Worm (Caenorhabditis elegans) whole organism, midembryonic: Measurements from ENCODE around the gene tni-3.

Experiments used
- T22C8.4 ChIP-seq: fragments of 200-800 bp; sonication (Bioruptor generic); IDR thresholded peaks from 2 replicates; pipeline ENCODE4 v1.3.6; 2022; ENCODE audit warnings: missing genetic modification characterization, missing compliant biosample characterization
- cog-1 ChIP-seq: sonication (generic microtip); optimal IDR thresholded peaks from 2 replicates; lab custom pipeline; 2016; ENCODE audit warnings: missing genetic modification characterization, missing compliant biosample characterization
- flt-1 ChIP-seq: fragments of 200-800 bp; sonication (Bioruptor generic); IDR thresholded peaks from 2 replicates; pipeline ENCODE4 v1.3.6; 2022; ENCODE audit warnings: missing genetic modification characterization, missing compliant biosample characterization
- klf-2 ChIP-seq: fragments of 200-800 bp; sonication (Bioruptor generic); conservative IDR thresholded peaks from 2 replicates; pipeline ENCODE4 v1.3.6; 2022; ENCODE audit warnings: missing genetic modification reagents, missing genetic modification characterization, missing compliant biosample characterization
- med-1 ChIP-seq: sonication (generic microtip); optimal IDR thresholded peaks from 2 replicates; lab custom pipeline; 2017; ENCODE audit warnings: missing genetic modification characterization, mild to moderate bottlenecking, missing compliant biosample characterization, antibody characterized with exemption, missing genetic modification reagents; ENCODE audit not compliant: insufficient read depth
- ref-1 ChIP-seq: fragments of 200-800 bp; sonication (Bioruptor generic); conservative IDR thresholded peaks from 2 replicates; pipeline ENCODE4 v1.3.6; 2022; ENCODE audit warnings: missing genetic modification reagents, missing genetic modification characterization, missing compliant biosample characterization
- tab-1 ChIP-seq: fragments of 200-800 bp; sonication (Bioruptor generic); IDR thresholded peaks from 2 replicates; pipeline ENCODE4 v1.3.6; 2022; ENCODE audit warnings: missing genetic modification characterization, missing compliant biosample characterization
- ztf-23 ChIP-seq: fragments of 200-800 bp; sonication (Bioruptor generic); IDR thresholded peaks from 2 replicates; pipeline ENCODE4 v1.3.6; 2022; ENCODE audit warnings: missing genetic modification reagents, missing genetic modification characterization, missing compliant biosample characterization
- ztf-29 ChIP-seq: fragments of 200-800 bp; sonication (Bioruptor generic); IDR thresholded peaks from 2 replicates; pipeline ENCODE4 v1.3.6; 2022; ENCODE audit warnings: missing genetic modification reagents, missing genetic modification characterization, missing compliant biosample characterization

tni-3 gene

DNA sequence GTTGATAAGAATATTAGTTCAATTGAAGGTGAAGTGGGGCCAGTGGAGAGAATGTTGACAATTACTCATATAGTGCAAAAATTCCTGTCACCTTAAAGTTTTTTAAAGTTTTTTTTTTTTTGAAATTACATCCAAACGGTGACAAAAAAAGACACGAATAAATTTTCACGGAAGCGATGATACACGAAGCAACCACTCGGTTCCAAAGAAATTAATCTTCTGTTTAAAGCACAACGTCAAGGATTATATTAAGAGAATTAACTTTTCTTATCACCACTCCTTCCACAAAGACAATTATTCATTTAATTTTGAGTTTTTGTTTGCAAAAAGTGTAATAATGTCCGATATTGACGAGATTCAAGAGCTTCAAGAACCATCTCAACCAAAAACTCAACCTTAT lies 30.5 kb upstream of the tni-3 start, which contains the start of gene clec-28:
clec-28 (plus strand) TSS at position 301 of the 400 bp plus-strand sequence.
- no peak for TF ChIP-seq cog-1
- no peak for TF ChIP-seq flt-1 (GFP tag; lab: Robert Waterston, UW)
- TF ChIP-seq klf-2 (GFP tag; lab: Robert Waterston, UW): no peak
- no peak for TF ChIP-seq ref-1
- TF ChIP-seq med-1 (GFP tag; lab: Kevin White, UChicago): no peak
- TF ChIP-seq tab-1 (GFP tag; lab: Robert Waterston, UW): no peak
- TF ChIP-seq T22C8.4: no peak

DNA sequence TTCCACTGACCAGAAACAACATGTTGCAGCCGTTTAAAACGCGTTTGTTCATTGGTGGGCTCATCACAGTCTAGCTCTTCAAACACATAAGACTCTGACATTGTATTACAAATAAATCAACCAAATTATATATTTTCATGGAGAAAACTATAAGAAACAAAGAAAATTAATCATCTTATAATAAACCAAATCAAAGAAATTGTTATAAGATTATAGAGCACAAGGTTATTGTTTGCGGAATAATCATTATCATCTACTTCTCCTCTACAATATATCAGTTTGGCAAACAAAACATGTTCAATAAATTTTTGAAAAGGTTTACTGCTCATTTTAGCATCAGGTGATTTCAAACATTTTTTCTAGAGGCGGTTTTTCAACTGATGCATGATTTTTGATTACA lies 26.8 kb upstream of the tni-3 start, which contains the start of the genes clec-32 and clec-24:
clec-32 (minus strand) TSS at position 101 of the 400 bp plus-strand sequence.
clec-24 (plus strand) TSS at position 294 of the 400 bp plus-strand sequence.
- no peak for TF ChIP-seq ztf-23 (GFP tag; lab: Robert Waterston, UW)
- no peak for TF ChIP-seq med-1 (GFP tag; lab: Kevin White, UChicago)
- no peak for TF ChIP-seq ref-1
- no peak for TF ChIP-seq T22C8.4
- TF ChIP-seq flt-1 (GFP tag; lab: Robert Waterston, UW): no peak
- TF ChIP-seq tab-1 (GFP tag; lab: Robert Waterston, UW): no peak
- TF ChIP-seq ztf-29: no peak
- TF ChIP-seq klf-2 (GFP tag; lab: Robert Waterston, UW): no peak
- no peak for TF ChIP-seq cog-1

DNA sequence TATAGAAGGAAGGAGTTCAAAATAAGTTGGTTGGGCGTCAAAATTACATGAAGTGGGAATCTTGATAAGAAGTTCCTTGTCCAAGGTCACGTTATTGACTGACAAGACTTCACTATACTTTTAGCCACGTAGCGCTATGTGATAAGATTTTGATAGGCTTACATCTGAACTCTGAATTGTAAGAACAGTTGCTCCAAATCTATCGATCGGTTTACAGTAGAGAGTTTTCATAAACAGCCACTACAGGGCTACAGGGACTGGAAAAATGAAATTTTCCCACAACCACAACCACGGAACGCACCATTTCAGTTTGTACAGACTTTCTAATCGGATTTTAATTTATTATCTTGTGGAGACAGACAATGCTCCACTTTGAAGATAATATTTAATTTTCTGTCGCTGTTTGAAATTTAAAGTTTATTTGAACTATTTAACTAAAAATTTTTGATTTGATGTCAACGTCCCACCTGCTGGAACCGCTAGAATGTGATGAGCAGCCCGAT lies 23.1 kb upstream of the tni-3 start, which contains the start of the genes clec-31 and clec-22:
clec-31 (minus strand) TSS at position 101 of the 503 bp plus-strand sequence.
clec-22 (plus strand) TSS at position 453 of the 503 bp plus-strand sequence.
- TF ChIP-seq klf-2 (GFP tag; lab: Robert Waterston, UW) (no peak), T22C8.4 (no peak), tab-1 (GFP tag; lab: Robert Waterston, UW) (no peak), med-1 (GFP tag; lab: Kevin White, UChicago) (no peak), cog-1 (no peak), ztf-29 (no peak), flt-1 (GFP tag; lab: Robert Waterston, UW) (no peak), ref-1 (no peak), ztf-23 (GFP tag; lab: Robert Waterston, UW) (no peak)

DNA sequence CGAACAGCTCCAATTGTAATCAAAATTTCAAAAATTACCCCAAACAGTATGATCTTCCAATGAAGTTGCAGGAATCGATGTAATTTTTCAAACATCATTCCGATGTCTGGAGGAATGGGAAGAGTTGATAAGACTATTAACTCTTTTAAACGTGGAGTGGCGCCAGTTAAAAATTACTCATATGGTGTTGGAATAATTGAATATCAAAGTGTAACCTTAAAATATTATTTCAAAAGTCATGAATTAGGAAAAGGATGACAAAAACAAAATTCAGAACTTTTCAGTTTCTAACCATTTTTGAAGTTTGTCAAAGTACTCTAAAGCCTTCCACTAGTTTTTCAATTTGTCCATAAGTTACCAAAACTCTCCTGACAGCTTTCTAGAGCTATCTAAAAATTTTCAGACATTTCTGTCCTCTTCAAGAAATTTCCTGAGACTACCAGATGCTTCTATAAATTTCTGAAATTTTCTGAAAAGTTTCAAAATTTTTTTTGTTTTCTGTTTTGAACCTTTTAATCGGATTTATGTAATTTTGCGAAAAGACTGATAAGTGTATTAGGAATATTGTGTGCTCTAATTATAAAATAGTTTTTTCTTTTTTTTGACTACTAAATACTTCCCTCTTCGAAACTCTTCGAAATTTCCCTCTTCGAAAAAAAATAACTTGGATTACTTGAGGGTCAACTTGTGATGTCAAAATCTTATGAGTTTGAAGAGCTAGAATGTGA lies 19.2 kb upstream of the tni-3 start, which contains the start of the genes clec-35 and clec-27:
clec-35 (minus strand) TSS at position 101 of the 728 bp plus-strand sequence.
clec-27 (plus strand) TSS at position 678 of the 728 bp plus-strand sequence.
- TF ChIP-seq klf-2 (GFP tag; lab: Robert Waterston, UW) (no peak), ztf-23 (GFP tag; lab: Robert Waterston, UW) (no peak), tab-1 (GFP tag; lab: Robert Waterston, UW) (no peak), T22C8.4 (no peak), cog-1 (no peak), ref-1 (no peak), ztf-29 (no peak), flt-1 (GFP tag; lab: Robert Waterston, UW) (no peak)

DNA sequence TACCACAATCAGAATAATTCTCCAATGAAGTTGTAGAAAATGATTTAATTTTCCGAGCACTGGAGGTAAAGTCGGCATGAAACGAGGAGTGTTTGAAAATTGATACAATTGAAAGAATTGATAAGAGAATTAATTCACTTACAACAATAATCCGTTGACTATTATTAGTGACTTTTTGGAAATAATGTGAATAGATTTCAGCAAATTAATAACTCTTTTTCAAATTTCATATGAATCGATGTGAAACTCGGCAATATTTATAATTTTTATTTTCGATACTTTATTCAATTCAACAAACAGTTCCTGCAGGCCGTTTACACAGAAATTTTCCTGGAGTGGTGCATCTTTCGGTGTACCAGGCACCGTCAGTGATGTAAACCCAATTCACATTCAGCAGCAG lies 17.1 kb upstream of the tni-3 start, which contains the start of gene clec-37:
clec-37 (minus strand) TSS at position 101 of the 400 bp plus-strand sequence.
- TF ChIP-seq tab-1 (GFP tag; lab: Robert Waterston, UW) (no peak), med-1 (GFP tag; lab: Kevin White, UChicago) (no peak), flt-1 (GFP tag; lab: Robert Waterston, UW) (no peak), cog-1 (no peak), klf-2 (GFP tag; lab: Robert Waterston, UW) (no peak), ztf-23 (GFP tag; lab: Robert Waterston, UW) (no peak), T22C8.4 (no peak), ztf-29 (no peak), ref-1 (no peak)

DNA sequence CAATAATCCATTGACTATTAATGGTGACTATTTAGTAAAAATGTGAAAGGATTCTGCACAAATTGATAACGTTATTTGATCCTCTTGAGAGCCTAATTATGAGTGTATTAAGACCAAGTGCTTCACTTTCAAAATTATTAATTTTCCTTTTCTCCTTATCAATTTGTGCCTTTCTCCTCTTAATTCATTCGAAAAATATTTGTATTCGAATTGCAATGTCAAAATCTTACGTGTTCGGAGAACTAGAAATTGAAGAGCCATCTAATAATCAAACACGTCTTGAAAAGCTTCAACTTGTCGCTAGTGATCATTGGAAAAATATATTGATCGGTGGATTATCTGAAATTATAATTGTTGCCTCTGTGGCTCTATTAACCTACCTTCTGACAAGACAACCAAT lies 13.6 kb upstream of the tni-3 start, which contains the start of the genes clec-36 and clec-26:
clec-36 (minus strand) TSS at position 101 of the 400 bp plus-strand sequence.
clec-26 (plus strand) TSS at position 114 of the 400 bp plus-strand sequence.
- TF ChIP-seq T22C8.4 (no peak), flt-1 (GFP tag; lab: Robert Waterston, UW) (no peak), ztf-23 (GFP tag; lab: Robert Waterston, UW) (no peak), cog-1 (no peak), tab-1 (GFP tag; lab: Robert Waterston, UW) (no peak), ref-1 (no peak), med-1 (GFP tag; lab: Kevin White, UChicago) (no peak), ztf-29 (no peak), klf-2 (GFP tag; lab: Robert Waterston, UW) (no peak)

DNA sequence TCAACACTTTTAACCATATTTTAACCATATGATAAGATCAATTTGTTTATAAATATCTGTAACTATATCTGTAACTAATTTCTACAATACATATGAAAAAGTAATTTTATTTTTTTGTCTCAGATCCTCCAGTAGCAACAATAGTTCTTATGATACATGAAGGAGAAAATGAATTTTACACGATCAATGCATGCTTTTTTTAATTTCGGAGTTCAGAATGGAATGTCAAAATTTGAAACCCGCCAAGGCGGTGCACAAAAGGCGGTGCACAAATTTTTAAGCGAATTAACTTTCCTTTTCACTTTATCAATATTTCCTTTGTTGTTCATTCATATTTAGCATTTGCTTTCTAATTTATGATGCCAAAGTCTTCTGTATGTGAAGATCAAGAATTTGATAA lies 8.0 kb upstream of the tni-3 start, which contains the start of gene clec-25:
clec-25 (plus strand) TSS at position 301 of the 400 bp plus-strand sequence.
- TF ChIP-seq med-1 (GFP tag; lab: Kevin White, UChicago): no peak
- no peak for TF ChIP-seq klf-2 (GFP tag; lab: Robert Waterston, UW)
- TF ChIP-seq flt-1 (GFP tag; lab: Robert Waterston, UW): no peak
- no peak for TF ChIP-seq T22C8.4
- no peak for TF ChIP-seq cog-1
- no peak for TF ChIP-seq ztf-29
- no peak for TF ChIP-seq tab-1 (GFP tag; lab: Robert Waterston, UW)
- TF ChIP-seq ref-1: no peak
- TF ChIP-seq ztf-23 (GFP tag; lab: Robert Waterston, UW): no peak

DNA sequence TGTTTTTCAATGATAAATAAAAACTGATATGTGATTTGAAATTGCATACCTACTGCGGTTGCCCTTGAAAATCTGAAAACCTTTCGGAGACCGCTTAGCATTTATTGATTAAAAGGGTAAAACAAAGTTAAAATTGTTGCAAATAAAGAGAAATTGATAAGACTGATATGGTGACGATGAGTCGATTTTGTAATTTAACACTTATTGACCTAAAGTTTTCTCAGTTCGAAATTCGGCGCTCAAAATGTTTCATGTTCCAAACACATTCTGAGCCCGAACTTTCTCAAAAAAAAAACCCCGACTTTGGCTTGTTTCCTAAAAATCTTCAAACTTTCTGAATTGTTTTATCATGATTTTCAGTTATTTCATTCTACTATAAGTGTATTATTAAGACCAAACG lies 6.0 kb upstream of the tni-3 start, which contains the start of gene clec-40:
clec-40 (minus strand) TSS at position 101 of the 400 bp plus-strand sequence.
- TF ChIP-seq med-1 (GFP tag; lab: Kevin White, UChicago) (no peak), klf-2 (GFP tag; lab: Robert Waterston, UW) (no peak), tab-1 (GFP tag; lab: Robert Waterston, UW) (no peak), flt-1 (GFP tag; lab: Robert Waterston, UW) (no peak), cog-1 (no peak), ztf-23 (GFP tag; lab: Robert Waterston, UW) (no peak), ref-1 (no peak), ztf-29 (no peak), T22C8.4 (no peak)

DNA sequence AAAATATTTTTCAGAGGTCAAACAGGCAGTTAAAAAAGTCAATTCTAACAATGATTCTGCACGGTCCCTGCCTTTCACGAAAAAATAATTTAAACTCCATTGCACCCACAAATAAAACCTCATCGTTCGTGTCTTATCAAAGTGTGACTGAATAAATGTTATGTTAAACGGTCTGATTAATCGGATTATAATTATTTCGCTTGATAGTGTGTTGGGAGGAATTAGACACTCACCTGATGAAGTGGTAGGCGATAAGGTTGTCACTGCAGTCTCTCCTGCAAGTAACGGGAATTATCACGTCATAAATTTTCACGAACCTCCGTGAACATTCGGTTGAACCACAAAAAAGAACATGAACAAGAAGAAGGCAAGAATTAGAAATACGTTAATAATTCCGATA lies 5.4 kb upstream of the tni-3 start:
- no peak for TF ChIP-seq T22C8.4
- TF ChIP-seq ztf-23 (GFP tag; lab: Robert Waterston, UW): no peak
